Fruit fly (Drosophila melanogaster): ENCODE data around the gene Creld.

- TF ChIP-seq CG6792 (GFP tag; optimal IDR thresholded peaks at IDR 0.05) (no peak), Sox102F (GFP tag; optimal IDR thresholded peaks at IDR 0.05) (no peak)
Observed at dm6 chr2L:92993-93392, 9.2 kb upstream of the Creld start.

All from whole organism, prepupa.